Worm (Caenorhabditis elegans) whole organism, L4/young adult: ENCODE measurements around the gene nspg-13.

Source experiments
- W03F9.2 ChIP-seq: fragments of 150-350 bp; optimal IDR thresholded peaks from 2 replicates; lab custom pipeline; 2014; ENCODE audit warnings: missing biosample characterization, missing genetic modification characterization
- dao-5 ChIP-seq: sonication (generic microtip); optimal IDR thresholded peaks from 2 replicates; lab custom pipeline; 2016; ENCODE audit warnings: missing genotype, missing genetic modification characterization, moderate library complexity, missing compliant biosample characterization
- him-1 ChIP-seq: sonication (generic microtip); optimal IDR thresholded peaks from 2 replicates; lab custom pipeline; 2016; ENCODE audit warnings: missing genotype, missing genetic modification reagents, missing genetic modification characterization, missing compliant biosample characterization

ce11 chrX:5275209-5275608 is 20.2 kb downstream of the nspg-13 start, which contains the start of gene hst-6:
- TF ChIP-seq him-1 (tag; lab: Kevin White, UChicago) (no peak), W03F9.2 (tag; lab: Kevin White, UChicago) (no peak), dao-5 (no peak)
